Worm (Caenorhabditis elegans) whole organism, early embryonic: ENCODE measurements around the gene C35D10.5.

Source experiments
- B0310.2 ChIP-seq: sonication (generic microtip); optimal IDR thresholded peaks from 2 replicates; lab custom pipeline; 2016; ENCODE audit warnings: mild to moderate bottlenecking, missing genetic modification characterization, missing compliant biosample characterization
- F13C5.2 ChIP-seq: sonication (generic microtip); optimal IDR thresholded peaks from 2 replicates; lab custom pipeline; 2017; ENCODE audit warnings: mild to moderate bottlenecking, missing genetic modification characterization, inconsistent platforms, missing compliant biosample characterization
- ama-1 ChIP-seq: fragments of 150-350 bp; optimal IDR thresholded peaks from 2 replicates; lab custom pipeline; 2014
- ets-7 ChIP-seq: sonication (generic microtip); optimal IDR thresholded peaks from 2 replicates; lab custom pipeline; 2016; ENCODE audit warnings: missing genotype, missing genetic modification characterization, missing compliant biosample characterization
- flt-1 ChIP-seq: fragments of 200-800 bp; sonication (Bioruptor generic); IDR thresholded peaks from 2 replicates; pipeline ENCODE4 v1.3.6; 2022; ENCODE audit warnings: missing genetic modification characterization, missing compliant biosample characterization
- pes-1 ChIP-seq: fragments of 200-800 bp; sonication (Bioruptor generic); IDR thresholded peaks from 2 replicates; pipeline ENCODE4 v1.3.6; 2022; ENCODE audit warnings: missing genetic modification reagents, missing genetic modification characterization, missing compliant biosample characterization
- scrt-1 ChIP-seq: fragments of 200-800 bp; sonication (Bioruptor generic); IDR thresholded peaks from 2 replicates; pipeline ENCODE4 v1.3.6; 2022; ENCODE audit warnings: missing genetic modification characterization, missing compliant biosample characterization
- sea-1 ChIP-seq: fragments of 200-800 bp; sonication (Bioruptor generic); conservative IDR thresholded peaks from 2 replicates; pipeline ENCODE4 v1.3.6; 2022; ENCODE audit warnings: missing genetic modification characterization, missing compliant biosample characterization
- tra-4 ChIP-seq: sonication (generic microtip); optimal IDR thresholded peaks from 2 replicates; lab custom pipeline; 2017; ENCODE audit warnings: missing genetic modification characterization, missing compliant biosample characterization

- TF ChIP-seq scrt-1 (GFP tag; lab: Robert Waterston, UW), result no peak
- TF ChIP-seq ama-1 (lab: Kevin White, UChicago), result no peak
- no peak for TF ChIP-seq pes-1 (GFP tag; lab: Robert Waterston, UW)
- TF ChIP-seq ets-7 (tag; lab: Kevin White, UChicago), result no peak
- TF ChIP-seq flt-1, result no peak
- TF ChIP-seq sea-1 (GFP tag; lab: Robert Waterston, UW), result no peak
- no peak for TF ChIP-seq B0310.2 (tag; lab: Kevin White, UChicago)
- no peak for TF ChIP-seq tra-4 (tag; lab: Kevin White, UChicago)
- TF ChIP-seq F13C5.2 (tag; lab: Kevin White, UChicago), result no peak
Observed at ce11 chrIII:4822140-4822539, 40.0 kb upstream of the C35D10.5 start, which contains the start of gene F26A1.8.
